Fruit fly (Drosophila melanogaster): Measurements from ENCODE around the gene CG7322.

The CG7322 gene

DNA sequence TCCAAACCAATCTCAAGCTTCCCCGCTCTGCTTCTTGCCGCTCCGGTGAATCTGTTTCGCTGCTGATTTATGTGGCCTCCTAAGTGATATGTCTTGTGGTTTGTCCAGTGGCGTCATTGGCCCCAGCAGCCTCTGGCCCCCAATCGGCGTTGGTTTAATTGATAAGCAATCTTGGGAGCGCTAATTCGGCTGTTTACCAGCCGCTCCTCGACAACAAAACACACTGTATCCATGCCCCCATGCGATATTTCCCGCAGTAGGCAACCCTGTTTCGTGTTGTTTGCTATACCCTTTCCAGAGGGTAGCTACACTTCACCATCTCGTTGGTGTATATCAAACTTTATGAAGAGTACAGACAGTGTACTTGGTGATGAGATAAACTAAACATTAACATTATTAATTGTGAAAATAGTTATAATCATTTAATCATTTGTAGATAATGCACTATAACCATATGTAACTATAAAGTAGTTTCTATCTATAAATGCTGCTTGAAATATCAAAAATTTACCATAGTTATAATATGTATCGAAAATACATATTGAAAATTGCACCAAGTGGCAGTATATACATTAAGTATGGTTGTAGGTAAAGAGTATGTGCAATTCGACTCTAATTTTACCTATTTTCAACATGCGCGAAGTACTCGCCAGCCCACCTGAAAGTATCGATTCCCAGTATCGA, 9.1 kb downstream of the CG7322 start, which contains the start of gene shop (continued):
- TF ChIP-seq CG7745 (tag; optimal IDR thresholded peaks at IDR 0.05) = no peak
- TF ChIP-seq Scr (GFP tag; IDR thresholded peaks at IDR 0.05; ENCODE audit: partially characterized antibody) = peak; percentile 38
- peak; percentile 35 for TF ChIP-seq CG12744 (GFP tag; optimal IDR thresholded peaks at IDR 0.05)
- TF ChIP-seq disco-r (GFP tag; optimal IDR thresholded peaks at IDR 0.05) = no peak
- no peak for TF ChIP-seq da (GFP tag; optimal IDR thresholded peaks at IDR 0.05)
- TF ChIP-seq Poxn (GFP tag; IDR thresholded peaks at IDR 0.05) = no peak
- TF ChIP-seq CG2889 (GFP tag; IDR thresholded peaks at IDR 0.05) = peak; percentile 78
- TF ChIP-seq Rfx (GFP tag; IDR thresholded peaks at IDR 0.05) = peak; percentile 82
- no peak for TF ChIP-seq nerfin-2 (GFP tag; IDR thresholded peaks at IDR 0.05; ENCODE audit: partially characterized antibody)
- TF ChIP-seq Dip2 (GFP tag; IDR thresholded peaks at IDR 0.05) = no peak
- TF ChIP-seq sug (tag; optimal IDR thresholded peaks at IDR 0.05) = peak; percentile 86
- TF ChIP-seq HmgZ (tag; optimal IDR thresholded peaks at IDR 0.05) = peak; percentile 80
- peak; percentile 80 for TF ChIP-seq Nf-YC (tag; optimal IDR thresholded peaks at IDR 0.05)
- TF ChIP-seq bcd (GFP tag; optimal IDR thresholded peaks at IDR 0.05) = peak; percentile 86
- peak; percentile 58 for TF ChIP-seq CG12071 (GFP tag; optimal IDR thresholded peaks at IDR 0.05)
- TF ChIP-seq Taf1 (GFP tag; IDR thresholded peaks at IDR 0.05) = no peak
- peak; percentile 73; the same call in 1 of the 2 replicates for TF ChIP-seq CG14014 (GFP tag; IDR thresholded peaks at IDR 0.05)
- peak; percentile 58 for TF ChIP-seq Lhr (GFP tag; optimal IDR thresholded peaks at IDR 0.05)
- peak in 1 of 2 experiments; percentile 51 for TF ChIP-seq insv (GFP tag; optimal IDR thresholded peaks at IDR 0.05)
- peak; percentile 58 for TF ChIP-seq sd (tag; optimal IDR thresholded peaks at IDR 0.05)
- TF ChIP-seq toy (GFP tag; IDR thresholded peaks at IDR 0.05) = peak; percentile 22; the same call in 1 of the 2 replicates
- no peak for TF ChIP-seq rib (GFP tag; IDR thresholded peaks at IDR 0.05)
- peak; percentile 76 for TF ChIP-seq sob (GFP tag; IDR thresholded peaks at IDR 0.05)
- TF ChIP-seq CG3838 (GFP tag; optimal IDR thresholded peaks at IDR 0.05) = peak; percentile 63
- TF ChIP-seq CG17385 (GFP tag; optimal IDR thresholded peaks at IDR 0.05) = peak; percentile 80
- no peak for TF ChIP-seq gcm2 (GFP tag; optimal IDR thresholded peaks at IDR 0.05)
- 0 out of 2 replicates have a peak, but pooled peaks have one; percentile 45 for TF ChIP-seq chm (GFP tag; IDR thresholded peaks at IDR 0.05)
- TF ChIP-seq CG3847 (GFP tag; IDR thresholded peaks at IDR 0.05) = peak; percentile 86
- TF ChIP-seq Trl (optimal IDR thresholded peaks at IDR 0.05) = no peak
- TF ChIP-seq Trl (GFP tag; optimal IDR thresholded peaks at IDR 0.05) = peak; percentile 47
- TF ChIP-seq tll (GFP tag; optimal IDR thresholded peaks at IDR 0.05) = no peak
- peak; percentile 2 for TF ChIP-seq Hey (tag; optimal IDR thresholded peaks at IDR 0.05)
- peak; percentile 77 for TF ChIP-seq fu2 (GFP tag; optimal IDR thresholded peaks at IDR 0.05)
- peak; percentile 94 for TF ChIP-seq CG2678 (tag; optimal IDR thresholded peaks at IDR 0.05)
- TF ChIP-seq jing (GFP tag; optimal IDR thresholded peaks at IDR 0.05) = peak; percentile 78
- peak; percentile 61 for TF ChIP-seq jumu (GFP tag; optimal IDR thresholded peaks at IDR 0.05)
- TF ChIP-seq CG6791 (GFP tag; IDR thresholded peaks at IDR 0.05; ENCODE audit: partially characterized antibody) = 0 out of 3 replicates have a peak, but pooled peaks have one; percentile 55
- TF ChIP-seq CG12236 (GFP tag; optimal IDR thresholded peaks at IDR 0.05) = no peak
- 0 out of 2 replicates have a peak, but pooled peaks have one; percentile 31 for TF ChIP-seq Nf-YA (GFP tag; IDR thresholded peaks at IDR 0.05)
- TF ChIP-seq maf-S (GFP tag; optimal IDR thresholded peaks at IDR 0.05) = peak; percentile 66
- TF ChIP-seq ara (GFP tag; IDR thresholded peaks at IDR 0.05) = peak; percentile 57
- TF ChIP-seq ftz-f1 (GFP tag; optimal IDR thresholded peaks at IDR 0.05) = no peak
- peak; percentile 83 for TF ChIP-seq HLH54F (GFP tag; optimal IDR thresholded peaks at IDR 0.05)
- TF ChIP-seq lbe (GFP tag; optimal IDR thresholded peaks at IDR 0.05) = peak; percentile 64
- peak in 1 of 2 experiments; percentile 63 for TF ChIP-seq Hr78 (GFP tag; optimal IDR thresholded peaks at IDR 0.05)
- peak; percentile 79 for TF ChIP-seq fd3F (GFP tag; optimal IDR thresholded peaks at IDR 0.05)
- TF ChIP-seq sr (GFP tag; IDR thresholded peaks at IDR 0.05) = 0 out of 3 replicates have a peak, but pooled peaks have one; percentile 34
- TF ChIP-seq bsh (GFP tag; optimal IDR thresholded peaks at IDR 0.05) = peak; percentile 78 to 81
- peak; percentile 86 for TF ChIP-seq fd96Cb (tag; optimal IDR thresholded peaks at IDR 0.05)
